Worm (Caenorhabditis elegans): ENCODE measurements around the gene lonp-2.

- TF ChIP-seq ztf-23 (GFP tag; IDR thresholded peaks at IDR 0.05) (no peak), ztf-29 (GFP tag; IDR thresholded peaks at IDR 0.05) (no peak), cog-1 (tag; optimal IDR thresholded peaks at IDR 0.05) (no peak), ref-1 (GFP tag; conservative IDR thresholded peaks at IDR 0.05) (no peak), med-1 (GFP tag; optimal IDR thresholded peaks at IDR 0.05; ENCODE audit: insufficient read depth) (no peak)
Measured at ce11 chrIII:12137095-12137494, 29.5 kb downstream of the lonp-2 start.

All from whole organism, midembryonic.